Worm (Caenorhabditis elegans) whole organism, young adult: ENCODE data around the gene F10G7.9.
A peak's percentile ranks its signal among the peaks of the same experiment; 100 is the strongest.

ENCODE experiments used
- B0336.3 ChIP-seq: fragments of 200-800 bp; sonication (Bioruptor generic); IDR thresholded peaks from 2 replicates; pipeline ENCODE4 v1.3.6; 2022; ENCODE audit warnings: missing genetic modification characterization, missing compliant biosample characterization
- C17E4.6 ChIP-seq: fragments of 200-800 bp; sonication (Bioruptor generic); IDR thresholded peaks from 2 replicates; pipeline ENCODE4 v1.3.6; 2022; ENCODE audit warnings: missing genetic modification reagents, missing genetic modification characterization, missing compliant biosample characterization
- D2030.7 ChIP-seq: fragments of 200-800 bp; sonication (Bioruptor generic); IDR thresholded peaks from 2 replicates; pipeline ENCODE4 v1.3.6; 2022; ENCODE audit warnings: missing genetic modification reagents, missing genetic modification characterization, missing compliant biosample characterization
- F22D6.2 ChIP-seq: sonication (generic microtip); optimal IDR thresholded peaks from 2 replicates; lab custom pipeline; 2016; ENCODE audit warnings: mild to moderate bottlenecking, missing genetic modification characterization, missing compliant biosample characterization
- F23B12.7 ChIP-seq: sonication (generic microtip); optimal IDR thresholded peaks from 2 replicates; lab custom pipeline; 2017; ENCODE audit warnings: missing genetic modification characterization, mild to moderate bottlenecking, missing compliant biosample characterization, antibody characterized with exemption, moderate library complexity; ENCODE audit not compliant: insufficient read depth
- F33H1.4 ChIP-seq: fragments of 200-800 bp; sonication (Bioruptor generic); IDR thresholded peaks from 2 replicates; pipeline ENCODE4 v1.3.6; 2022; ENCODE audit warnings: missing genetic modification reagents, missing genetic modification characterization, missing compliant biosample characterization
- F57C9.4 ChIP-seq: sonication (generic microtip); optimal IDR thresholded peaks from 2 replicates; lab custom pipeline; 2017; ENCODE audit warnings: mild to moderate bottlenecking, missing genetic modification characterization, missing compliant biosample characterization
- K12H6.12 ChIP-seq: fragments of 200-800 bp; sonication (Bioruptor generic); optimal IDR thresholded peaks from 2 replicates; lab custom pipeline; 2018; ENCODE audit warnings: mild to moderate bottlenecking, missing genetic modification characterization, missing compliant biosample characterization
- Y53F4B.3 ChIP-seq: fragments of 200-800 bp; sonication (Bioruptor generic); IDR thresholded peaks from 2 replicates; pipeline ENCODE4 v1.3.6; 2022; ENCODE audit warnings: missing genetic modification reagents, missing genetic modification characterization, missing compliant biosample characterization
- Y67H2A.10 ChIP-seq: fragments of 200-800 bp; sonication (Bioruptor generic); conservative IDR thresholded peaks from 2 replicates; pipeline ENCODE4 v1.3.6; 2022; ENCODE audit warnings: missing genetic modification reagents, missing genetic modification characterization, missing compliant biosample characterization
- aptf-2 ChIP-seq: fragments of 200-800 bp; sonication (Bioruptor generic); conservative IDR thresholded peaks from 2 replicates; pipeline ENCODE4 v1.3.6; 2022; ENCODE audit warnings: missing genetic modification reagents, missing genetic modification characterization, missing compliant biosample characterization
- attf-5 ChIP-seq: fragments of 200-800 bp; sonication (Bioruptor generic); optimal IDR thresholded peaks from 2 replicates; lab custom pipeline; 2018; ENCODE audit warnings: mild to moderate bottlenecking, missing genetic modification characterization, missing compliant biosample characterization
- bed-1 ChIP-seq: fragments of 200-800 bp; sonication (Bioruptor generic); IDR thresholded peaks from 2 replicates; pipeline ENCODE4 v1.3.6; 2022; ENCODE audit warnings: missing genetic modification reagents, missing genetic modification characterization, missing compliant biosample characterization
- ceh-27 ChIP-seq: fragments of 200-800 bp; sonication (Bioruptor generic); optimal IDR thresholded peaks from 2 replicates; lab custom pipeline; 2018; ENCODE audit warnings: mild to moderate bottlenecking, missing genetic modification characterization, moderate library complexity, missing compliant biosample characterization
- ceh-58 ChIP-seq: fragments of 200-800 bp; sonication (Bioruptor generic); IDR thresholded peaks from 2 replicates; pipeline ENCODE4 v1.3.6; 2022; ENCODE audit warnings: missing genetic modification characterization, missing compliant biosample characterization
- egl-44 ChIP-seq: fragments of 200-800 bp; sonication (Bioruptor generic); IDR thresholded peaks from 2 replicates; pipeline ENCODE4 v1.3.6; 2022; ENCODE audit warnings: missing genetic modification reagents, missing genetic modification characterization, missing compliant biosample characterization
- ekl-4 ChIP-seq: fragments of 200-800 bp; sonication (Bioruptor generic); IDR thresholded peaks from 2 replicates; pipeline ENCODE4 v1.3.6; 2022; ENCODE audit warnings: missing genetic modification reagents, missing genetic modification characterization, missing compliant biosample characterization
- him-1 ChIP-seq: sonication (generic microtip); optimal IDR thresholded peaks from 2 replicates; lab custom pipeline; 2016; ENCODE audit warnings: missing genotype, missing genetic modification reagents, missing genetic modification characterization, missing compliant biosample characterization
- hlh-12 ChIP-seq: sonication (generic microtip); optimal IDR thresholded peaks from 2 replicates; lab custom pipeline; 2016; ENCODE audit warnings: missing genetic modification characterization, missing compliant biosample characterization
- hlh-26 ChIP-seq: fragments of 200-800 bp; sonication (Bioruptor generic); conservative IDR thresholded peaks from 2 replicates; pipeline ENCODE4 v1.3.6; 2022; ENCODE audit warnings: missing genetic modification reagents, missing genetic modification characterization, missing compliant biosample characterization
- hrde-1 ChIP-seq: sonication (generic microtip); optimal IDR thresholded peaks from 2 replicates; lab custom pipeline; 2016; ENCODE audit warnings: missing genetic modification characterization, mild to moderate bottlenecking, missing compliant biosample characterization, moderate library complexity, missing genotype, missing genetic modification reagents, borderline replicate concordance
- lin-35 ChIP-seq, 3 experiments: fragments of 150-350 bp in 2 of 3; sonication (generic microtip) in 1 of 3; optimal IDR thresholded peaks; 2 replicates each; lab custom pipeline; 2014 to 2018; ENCODE audit warnings: missing biosample characterization in 3 of 3, missing genetic modification characterization in 3 of 3, missing genetic modification reagents in 3 of 3
- madf-10 ChIP-seq: sonication (generic microtip); optimal IDR thresholded peaks from 2 replicates; lab custom pipeline; 2016; ENCODE audit warnings: mild to moderate bottlenecking, missing genetic modification characterization, missing compliant biosample characterization
- mel-28 ChIP-seq: sonication (generic microtip); optimal IDR thresholded peaks from 2 replicates; lab custom pipeline; 2016; ENCODE audit warnings: borderline replicate concordance, mild to moderate bottlenecking, missing genetic modification characterization, missing compliant biosample characterization
- nfya-1 ChIP-seq: sonication (generic microtip); optimal IDR thresholded peaks from 2 replicates; lab custom pipeline; 2017; ENCODE audit warnings: antibody characterized with exemption, missing compliant biosample characterization, missing genetic modification characterization, borderline replicate concordance; ENCODE audit not compliant: insufficient read depth
- nfya-2 ChIP-seq: fragments of 200-800 bp; sonication (Bioruptor generic); IDR thresholded peaks from 2 replicates; pipeline ENCODE4 v1.3.6; 2022; ENCODE audit warnings: missing genetic modification reagents, missing genetic modification characterization, missing compliant biosample characterization
- nfyb-1 ChIP-seq: fragments of 200-800 bp; sonication (Bioruptor generic); IDR thresholded peaks from 2 replicates; pipeline ENCODE4 v1.3.6; 2022; ENCODE audit warnings: missing genetic modification reagents, missing genetic modification characterization, missing compliant biosample characterization
- nhr-120 ChIP-seq: fragments of 200-800 bp; sonication (Bioruptor generic); IDR thresholded peaks from 2 replicates; pipeline ENCODE4 v1.3.6; 2022; ENCODE audit warnings: missing genetic modification characterization, missing compliant biosample characterization
- nhr-27 ChIP-seq: fragments of 200-800 bp; sonication (Bioruptor generic); optimal IDR thresholded peaks from 2 replicates; lab custom pipeline; 2018; ENCODE audit warnings: mild to moderate bottlenecking, missing genetic modification characterization, moderate library complexity, missing compliant biosample characterization
- nhr-80 ChIP-seq: sonication (generic microtip); optimal IDR thresholded peaks from 2 replicates; lab custom pipeline; 2016; ENCODE audit warnings: missing genetic modification characterization, missing compliant biosample characterization
- rec-8 ChIP-seq, 2 experiments: sonication (generic microtip); optimal IDR thresholded peaks; 2 replicates each; lab custom pipeline; 2016; ENCODE audit warnings: mild to moderate bottlenecking in 2 of 2, missing genetic modification characterization in 2 of 2, missing genetic modification reagents in 2 of 2, missing genotype in 2 of 2, missing biosample characterization in 1 of 2, missing compliant biosample characterization in 1 of 2, moderate library complexity in 1 of 2
- snpc-1.3 ChIP-seq: sonication (generic microtip); optimal IDR thresholded peaks from 2 replicates; lab custom pipeline; 2017; ENCODE audit warnings: missing genetic modification characterization, mild to moderate bottlenecking, missing compliant biosample characterization, antibody characterized with exemption, moderate library complexity, missing genotype, missing genetic modification reagents; ENCODE audit not compliant: insufficient read depth
- xnd-1 ChIP-seq: sonication (generic microtip); optimal IDR thresholded peaks from 2 replicates; lab custom pipeline; 2016; ENCODE audit warnings: missing genotype, missing genetic modification reagents, missing genetic modification characterization, missing compliant biosample characterization
- ztf-18 ChIP-seq: sonication (generic microtip); optimal IDR thresholded peaks from 2 replicates; lab custom pipeline; 2016; ENCODE audit warnings: missing genotype, mild to moderate bottlenecking, missing genetic modification characterization, missing compliant biosample characterization
- ztf-3 ChIP-seq: fragments of 200-800 bp; sonication (Bioruptor generic); optimal IDR thresholded peaks from 2 replicates; lab custom pipeline; 2018; ENCODE audit warnings: mild to moderate bottlenecking, missing genetic modification characterization, missing compliant biosample characterization
- ztf-6 ChIP-seq: fragments of 200-800 bp; sonication (Bioruptor generic); IDR thresholded peaks from 2 replicates; pipeline ENCODE4 v1.3.6; 2022; ENCODE audit warnings: missing genetic modification reagents, missing genetic modification characterization, missing compliant biosample characterization

The F10G7.9 gene

ce11 chrII:4681391-4681790, 24.9 kb downstream of the F10G7.9 start, which contains the start of gene T05A7.7 (continued):
- TF ChIP-seq bed-1 (GFP tag; lab: Robert Waterston, UW) = no peak
- no peak for TF ChIP-seq xnd-1
- TF ChIP-seq mel-28 (tag; lab: Kevin White, UChicago) = no peak
- TF ChIP-seq ceh-58 = no peak

DNA sequence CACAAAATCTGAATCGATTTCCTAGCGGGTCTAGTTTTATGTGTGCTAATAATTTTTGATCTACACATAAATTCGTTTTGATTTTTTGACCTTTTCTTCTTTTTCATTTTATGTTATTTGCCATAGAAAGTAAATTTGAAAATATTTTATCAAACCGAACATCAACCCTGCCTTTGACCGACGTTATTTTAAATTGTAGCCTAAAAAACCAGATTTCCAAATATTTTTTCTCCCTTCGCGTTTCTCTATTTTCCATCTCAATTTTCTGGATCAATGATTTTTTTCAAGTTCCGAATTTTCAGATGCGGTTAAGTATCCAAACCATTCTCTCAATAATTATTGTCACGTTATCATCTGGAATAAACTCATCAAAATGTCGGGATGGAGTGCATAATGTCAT, 28.4 kb downstream of the F10G7.9 start, which contains the start of gene T05A7.1:
TSS of gene T05A7.1 (plus strand) at position 301 of the 400 bp plus-strand sequence.
- no peak for TF ChIP-seq D2030.7 (GFP tag; lab: Robert Waterston, UW)
- no peak for TF ChIP-seq nhr-80
- no peak for TF ChIP-seq C17E4.6
- no peak for TF ChIP-seq Y67H2A.10 (GFP tag; lab: Robert Waterston, UW)
- TF ChIP-seq ztf-18 (tag; lab: Kevin White, UChicago) = no peak
- TF ChIP-seq hrde-1 (tag; lab: Kevin White, UChicago) = no peak
- no peak for TF ChIP-seq hlh-26
- no peak for TF ChIP-seq mel-28 (tag; lab: Kevin White, UChicago)
- TF ChIP-seq Y53F4B.3 (GFP tag; lab: Robert Waterston, UW) = no peak
- no peak for TF ChIP-seq nfyb-1 (GFP tag; lab: Robert Waterston, UW)
- TF ChIP-seq ekl-4 (GFP tag; lab: Robert Waterston, UW) = no peak
- no peak for TF ChIP-seq F57C9.4 (tag; lab: Kevin White, UChicago)
- TF ChIP-seq nfya-1 = no peak
- TF ChIP-seq him-1 (tag; lab: Kevin White, UChicago) = no peak

- no peak for TF ChIP-seq egl-44
- no peak for TF ChIP-seq ceh-27 (GFP tag; lab: Kevin White, UChicago)
- TF ChIP-seq nhr-27 = no peak
- TF ChIP-seq hrde-1 (tag; lab: Kevin White, UChicago) = no peak
- TF ChIP-seq, all 124 proteins: peak for 0
Observed at ce11 chrII:4676241-4676640, 30.0 kb downstream of the F10G7.9 start.

DNA sequence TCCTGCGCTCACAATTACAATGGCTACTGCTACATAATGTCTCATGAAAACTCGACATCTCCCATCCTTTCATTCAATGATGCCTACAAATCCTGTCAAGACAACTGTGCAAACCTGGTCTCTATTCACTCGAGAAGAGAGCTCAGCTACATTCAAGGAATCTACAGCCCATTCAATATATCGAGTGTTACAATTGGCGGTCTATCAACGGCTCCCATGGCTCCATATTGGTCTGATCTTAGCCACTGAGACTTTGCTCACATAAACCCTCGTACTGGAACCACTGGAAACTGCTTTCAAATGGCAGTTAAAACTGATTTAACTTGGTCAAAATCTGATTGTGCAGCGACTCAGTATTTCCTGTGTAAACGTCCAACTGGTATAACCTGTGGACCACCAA, 30.8 kb downstream of the F10G7.9 start, which contains the start of gene T05A7.3:
TSS of gene T05A7.3 (plus strand) at position 301 of the 400 bp plus-strand sequence.
- TF ChIP-seq hlh-12 (tag; lab: Kevin White, UChicago) (no peak), K12H6.12 (tag; lab: Kevin White, UChicago) (no peak), nfya-2 (no peak), C17E4.6 (no peak), snpc-1.3 (tag; lab: Kevin White, UChicago) (no peak), ztf-3 (GFP tag; lab: Kevin White, UChicago) (no peak), F22D6.2 (no peak), B0336.3 (GFP tag; lab: Robert Waterston, UW) (no peak), lin-35 (GFP tag; optimal IDR thresholded peaks at IDR 0.05; lab: Kevin White, UChicago) (no peak), nhr-120 (GFP tag; lab: Robert Waterston, UW) (no peak), madf-10 (tag; lab: Kevin White, UChicago) (no peak)

DNA sequence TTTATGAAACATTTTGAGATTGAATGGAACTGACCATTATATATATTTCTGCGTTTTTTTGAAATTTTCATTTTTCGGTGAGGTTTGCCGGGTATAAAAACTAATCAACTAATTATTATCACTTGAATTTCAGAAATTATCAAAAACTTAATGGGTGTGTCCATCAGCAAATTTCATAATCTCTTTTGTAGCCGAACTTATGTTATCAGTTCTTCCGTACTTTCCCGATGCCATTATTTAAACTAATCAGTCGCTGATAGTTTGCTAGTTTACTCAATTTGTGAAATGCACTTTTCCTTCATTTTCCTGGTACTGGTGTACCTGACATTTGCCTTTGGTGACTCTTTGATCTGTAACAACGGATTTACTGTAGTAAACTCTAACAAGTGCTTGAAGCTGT, 32.1 kb downstream of the F10G7.9 start:
- no peak for TF ChIP-seq F33H1.4 (GFP tag; lab: Robert Waterston, UW)
- TF ChIP-seq F23B12.7 = no peak
- TF ChIP-seq rec-8 (tag; optimal IDR thresholded peaks at IDR 0.05; lab: Kevin White, UChicago) = no peak
- TF ChIP-seq aptf-2 (GFP tag; lab: Robert Waterston, UW) = no peak
- TF ChIP-seq nhr-80 = peak; percentile 74
- no peak for TF ChIP-seq him-1 (tag; lab: Kevin White, UChicago)
- no peak for TF ChIP-seq attf-5 (GFP tag; lab: Kevin White, UChicago)
- no peak for TF ChIP-seq ztf-6
- TF ChIP-seq, all 124 proteins: peak for 1
